Fruit fly (Drosophila melanogaster) whole organism, embryonic: ENCODE results near the gene Ets97D.
A peak's percentile ranks its signal among the peaks of the same experiment; 100 is the strongest.

Source experiments
- Ada2b ChIP-seq: fragments of 200-800 bp; sonication (Bioruptor generic); IDR thresholded peaks from 2 replicates; pipeline ENCODE4 v1.3.6; 2022; ENCODE audit warnings: missing biosample characterization, missing genetic modification characterization
- Antp ChIP-seq: fragments of 200-800 bp; sonication (Bioruptor generic); optimal IDR thresholded peaks from 3 replicates; lab custom pipeline; 2016; ENCODE audit warnings: missing biosample characterization, missing genetic modification characterization
- Awh ChIP-seq: fragments of 200-800 bp; sonication (Bioruptor generic); IDR thresholded peaks from 2 replicates; pipeline ENCODE4, ENCODE4 v1.3.6; 2022; ENCODE audit warnings: missing biosample characterization, missing genetic modification characterization
- Bteb2 ChIP-seq: fragments of 200-800 bp; sonication (Bioruptor generic); optimal IDR thresholded peaks from 2 replicates; lab custom pipeline; 2016; ENCODE audit warnings: missing biosample characterization, missing genetic modification characterization
- CG10147 ChIP-seq: fragments of 200-800 bp; sonication (Bioruptor generic); optimal IDR thresholded peaks from 2 replicates; lab custom pipeline; 2019; ENCODE audit warnings: missing biosample characterization, mild to moderate bottlenecking, missing genetic modification characterization, moderate library complexity
- CG10267 ChIP-seq: fragments of 200-800 bp; sonication (Bioruptor generic); optimal IDR thresholded peaks from 2 replicates; lab custom pipeline; 2018; ENCODE audit warnings: missing biosample characterization, mild to moderate bottlenecking, missing genetic modification characterization, moderate library complexity
- CG10565 ChIP-seq: fragments of 200-800 bp; sonication (Bioruptor generic); optimal IDR thresholded peaks from 3 replicates; lab custom pipeline; 2016; ENCODE audit warnings: missing biosample characterization, mild to moderate bottlenecking, missing genetic modification characterization
- CG11093 ChIP-seq: fragments of 200-800 bp; sonication (Bioruptor generic); IDR thresholded peaks from 3 replicates; pipeline ENCODE4 v1.3.6; 2022; ENCODE audit warnings: missing biosample characterization, missing genetic modification characterization
- CG11504 ChIP-seq: fragments of 200-800 bp; sonication (Bioruptor generic); optimal IDR thresholded peaks from 3 replicates; lab custom pipeline; 2019; ENCODE audit warnings: missing biosample characterization, mild to moderate bottlenecking, missing genetic modification characterization, moderate library complexity
- CG13296 ChIP-seq: fragments of 200-800 bp; sonication (Bioruptor generic); optimal IDR thresholded peaks from 3 replicates; lab custom pipeline; 2018; ENCODE audit warnings: missing biosample characterization, mild to moderate bottlenecking, missing genetic modification characterization
- CG14441 ChIP-seq: fragments of 200-800 bp; sonication (Bioruptor generic); IDR thresholded peaks from 2 replicates; pipeline ENCODE4 v1.3.6; 2022; ENCODE audit warnings: missing biosample characterization, missing genetic modification characterization
- CG15011 ChIP-seq: fragments of 200-800 bp; sonication (Bioruptor generic); optimal IDR thresholded peaks from 3 replicates; lab custom pipeline; 2018; ENCODE audit warnings: missing biosample characterization, mild to moderate bottlenecking, missing genetic modification characterization
- CG15601 ChIP-seq: fragments of 200-800 bp; sonication (Bioruptor generic); optimal IDR thresholded peaks from 3 replicates; lab custom pipeline; 2019; ENCODE audit warnings: missing biosample characterization, mild to moderate bottlenecking, missing genetic modification characterization, moderate library complexity
- CG2120 ChIP-seq: fragments of 200-800 bp; sonication (Bioruptor generic); optimal IDR thresholded peaks from 3 replicates; lab custom pipeline; 2016; ENCODE audit warnings: missing biosample characterization, missing genetic modification characterization
- CG2199 ChIP-seq: fragments of 200-800 bp; sonication (Bioruptor generic); IDR thresholded peaks from 3 replicates; pipeline ENCODE4 v1.3.6; 2022; ENCODE audit warnings: missing biosample characterization, missing genetic modification characterization
- CG33557 ChIP-seq: fragments of 200-800 bp; sonication (Bioruptor generic); optimal IDR thresholded peaks from 2 replicates; lab custom pipeline; 2019; ENCODE audit warnings: missing biosample characterization, mild to moderate bottlenecking, missing genetic modification characterization, moderate library complexity
- CG4854 ChIP-seq: fragments of 200-800 bp; sonication (Bioruptor generic); optimal IDR thresholded peaks from 2 replicates; lab custom pipeline; 2016; ENCODE audit warnings: missing biosample characterization, missing genetic modification characterization, inconsistent platforms
- CG5180 ChIP-seq: fragments of 200-800 bp; sonication (Bioruptor generic); optimal IDR thresholded peaks from 3 replicates; lab custom pipeline; 2017; ENCODE audit warnings: missing biosample characterization, missing genetic modification characterization, mild to moderate bottlenecking, moderate library complexity, missing genetic modification reagents
- CG7839 ChIP-seq: fragments of 200-800 bp; sonication (Bioruptor generic); optimal IDR thresholded peaks from 3 replicates; lab custom pipeline; 2018; ENCODE audit warnings: missing biosample characterization, mild to moderate bottlenecking, missing genetic modification characterization, moderate library complexity
- CG8388 ChIP-seq: fragments of 200-800 bp; sonication (Bioruptor generic); optimal IDR thresholded peaks from 2 replicates; lab custom pipeline; 2019; ENCODE audit warnings: missing biosample characterization, mild to moderate bottlenecking, missing genetic modification characterization, moderate library complexity
- CG9437 ChIP-seq: fragments of 200-800 bp; sonication (Bioruptor generic); optimal IDR thresholded peaks from 2 replicates; lab custom pipeline; 2018; ENCODE audit warnings: missing biosample characterization, mild to moderate bottlenecking, missing genetic modification characterization
- CG9817 ChIP-seq: fragments of 200-800 bp; sonication (Bioruptor generic); optimal IDR thresholded peaks from 2 replicates; lab custom pipeline; 2018; ENCODE audit warnings: missing biosample characterization, mild to moderate bottlenecking, missing genetic modification characterization, moderate library complexity
- Dbx ChIP-seq: fragments of 200-800 bp; sonication (Bioruptor generic); IDR thresholded peaks from 3 replicates; pipeline ENCODE4 v1.3.6; 2022; ENCODE audit warnings: missing biosample characterization, missing genetic modification characterization
- Dfd ChIP-seq, 2 experiments: fragments of >200 bp; optimal IDR thresholded peaks; 2 replicates each; lab custom pipeline; 2017; ENCODE audit warnings: missing biosample characterization in 2 of 2, missing genetic modification characterization in 2 of 2
- Dip3 ChIP-seq: fragments of 200-800 bp; sonication (Bioruptor generic); optimal IDR thresholded peaks from 3 replicates; lab custom pipeline; 2016; ENCODE audit warnings: missing biosample characterization, missing genetic modification characterization
- E2f1 ChIP-seq: fragments of 200-800 bp; sonication (Bioruptor generic); IDR thresholded peaks from 2 replicates; pipeline ENCODE4 v1.3.6; 2022; ENCODE audit warnings: missing biosample characterization, missing genetic modification characterization
- Fer3 ChIP-seq: fragments of 200-800 bp; sonication (Bioruptor generic); optimal IDR thresholded peaks from 2 replicates; lab custom pipeline; 2018; ENCODE audit warnings: missing biosample characterization, mild to moderate bottlenecking, missing genetic modification characterization, moderate library complexity
- HHEX ChIP-seq: fragments of 200-800 bp; sonication (Bioruptor generic); optimal IDR thresholded peaks from 3 replicates; lab custom pipeline; 2017; ENCODE audit warnings: missing biosample characterization, mild to moderate bottlenecking, missing genetic modification characterization, missing genetic modification reagents
- HLH3B ChIP-seq: fragments of 200-800 bp; sonication (Bioruptor generic); IDR thresholded peaks from 2 replicates; pipeline ENCODE4 v1.3.6; 2022; ENCODE audit warnings: missing biosample characterization, missing genetic modification characterization
- Hr51 ChIP-seq, 2 experiments: fragments of 200-800 bp; sonication (Bioruptor generic); optimal IDR thresholded peaks; 2 replicates in 1 of 2; 3 replicates in 1 of 2; lab custom pipeline; 2016 to 2018; ENCODE audit warnings: missing biosample characterization in 2 of 2, missing genetic modification characterization in 2 of 2, mild to moderate bottlenecking in 1 of 2, moderate library complexity in 1 of 2
- Trl ChIP-seq, 3 experiments: fragments of >200 bp in 2 of 3; fragments of 200-800 bp in 1 of 3; sonication (Bioruptor generic) in 1 of 3; optimal IDR thresholded peaks; 2 replicates in 1 of 3; 3 replicates in 2 of 3; lab custom pipeline; 2016 to 2017; ENCODE audit warnings: missing biosample characterization in 1 of 3, missing genetic modification characterization in 1 of 3
- Vsx1 ChIP-seq: fragments of 200-800 bp; sonication (Bioruptor generic); optimal IDR thresholded peaks from 2 replicates; lab custom pipeline; 2017; ENCODE audit warnings: missing biosample characterization, mild to moderate bottlenecking, missing genetic modification characterization, missing genetic modification reagents
- bcd ChIP-seq: fragments of 200-800 bp; sonication (Bioruptor generic); optimal IDR thresholded peaks from 2 replicates; lab custom pipeline; 2017; ENCODE audit warnings: missing biosample characterization, mild to moderate bottlenecking, missing genetic modification characterization
- chif ChIP-seq, 2 experiments: fragments of 200-800 bp; sonication (Bioruptor generic); optimal IDR thresholded peaks; 3 replicates each; lab custom pipeline; 2016; ENCODE audit warnings: missing biosample characterization in 2 of 2, missing genetic modification characterization in 2 of 2
- croc ChIP-seq: fragments of 200-800 bp; sonication (Bioruptor generic); conservative IDR thresholded peaks from 3 replicates; pipeline ENCODE4 v1.3.6; 2022; ENCODE audit warnings: missing biosample characterization, missing genetic modification characterization
- dpn ChIP-seq, 2 experiments: fragments of 200-800 bp; sonication (Bioruptor generic); optimal IDR thresholded peaks; 3 replicates each; lab custom pipeline; 2016; ENCODE audit warnings: missing biosample characterization in 2 of 2, missing genetic modification characterization in 2 of 2
- gcm ChIP-seq: fragments of 200-800 bp; sonication (Bioruptor generic); optimal IDR thresholded peaks from 2 replicates; lab custom pipeline; 2019; ENCODE audit warnings: missing biosample characterization, mild to moderate bottlenecking, missing genetic modification characterization, moderate library complexity
- grn ChIP-seq: fragments of 200-800 bp; sonication (Bioruptor generic); optimal IDR thresholded peaks from 3 replicates; lab custom pipeline; 2017; ENCODE audit warnings: missing biosample characterization, missing genetic modification characterization
- h ChIP-seq: fragments of >200 bp; optimal IDR thresholded peaks from 2 replicates; lab custom pipeline; 2017
- ind ChIP-seq: fragments of 200-800 bp; sonication (Bioruptor generic); optimal IDR thresholded peaks from 3 replicates; lab custom pipeline; 2016; ENCODE audit warnings: missing biosample characterization, missing genetic modification characterization
- lola ChIP-seq, 3 experiments: fragments of >200 bp in 2 of 3; fragments of 200-800 bp in 1 of 3; sonication (Bioruptor generic) in 1 of 3; optimal IDR thresholded peaks; 2 replicates each; lab custom pipeline; 2017 to 2019; ENCODE audit warnings: missing biosample characterization in 3 of 3, missing genetic modification characterization in 3 of 3, mild to moderate bottlenecking in 1 of 3, moderate library complexity in 1 of 3
- mam ChIP-seq: fragments of 200-800 bp; sonication (Bioruptor generic); optimal IDR thresholded peaks from 3 replicates; lab custom pipeline; 2016; ENCODE audit warnings: missing biosample characterization, missing genetic modification characterization
- nau ChIP-seq: fragments of 200-800 bp; sonication (Bioruptor generic); optimal IDR thresholded peaks from 3 replicates; lab custom pipeline; 2017; ENCODE audit warnings: missing biosample characterization, mild to moderate bottlenecking, missing genetic modification characterization, missing genetic modification reagents
- repo ChIP-seq: fragments of 200-800 bp; sonication (Bioruptor generic); optimal IDR thresholded peaks from 2 replicates; lab custom pipeline; 2016; ENCODE audit warnings: missing biosample characterization, missing genetic modification characterization
- rib ChIP-seq: fragments of 200-800 bp; sonication (Bioruptor generic); IDR thresholded peaks from 2 replicates; pipeline ENCODE4 v1.3.6; 2022; ENCODE audit warnings: missing biosample characterization, missing genetic modification characterization
- sob ChIP-seq: fragments of 200-800 bp; sonication (Bioruptor generic); IDR thresholded peaks from 2 replicates; pipeline ENCODE4 v1.3.6; 2022; ENCODE audit warnings: missing biosample characterization, missing genetic modification characterization
- sqz ChIP-seq: fragments of 200-800 bp; sonication (Bioruptor generic); optimal IDR thresholded peaks from 3 replicates; lab custom pipeline; 2018; ENCODE audit warnings: missing biosample characterization, mild to moderate bottlenecking, missing genetic modification characterization
- stc ChIP-seq: fragments of 200-800 bp; sonication (Bioruptor generic); IDR thresholded peaks from 2 replicates; pipeline ENCODE4 v1.3.6; 2022; ENCODE audit warnings: missing biosample characterization, missing genetic modification characterization
- tin ChIP-seq: fragments of 200-800 bp; sonication (Bioruptor generic); optimal IDR thresholded peaks from 3 replicates; lab custom pipeline; 2016; ENCODE audit warnings: missing biosample characterization, missing genetic modification characterization

The Ets97D gene

DNA sequence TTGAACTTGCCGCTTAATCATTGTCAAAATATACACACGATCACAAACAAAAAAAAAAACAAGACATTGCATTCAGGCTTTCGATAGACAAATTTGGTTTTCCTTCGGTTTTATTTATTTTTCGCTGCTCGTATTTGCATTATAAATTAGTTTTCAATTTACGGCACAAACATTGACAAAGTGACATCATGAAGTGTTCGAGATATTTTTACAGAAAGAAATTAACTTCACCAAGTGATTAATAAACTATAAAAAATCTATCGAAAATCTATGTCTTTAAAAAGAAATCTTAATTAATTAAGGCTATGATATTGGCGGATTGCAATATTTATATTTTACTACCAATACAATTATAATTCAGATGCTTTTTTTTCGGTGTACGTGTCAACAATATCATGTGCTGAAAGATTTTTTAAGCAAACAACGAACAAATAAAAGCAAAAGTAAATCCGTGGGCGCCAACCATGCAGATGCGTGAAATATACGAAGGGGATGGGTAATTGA is 11.2 kb upstream of the Ets97D start (continued):
- TF ChIP-seq E2f1: no peak
- TF ChIP-seq Hr51 (GFP tag; optimal IDR thresholded peaks at IDR 0.05; lab: Kevin White, UChicago): peak in 1 of 2 experiments; percentile 36
- TF ChIP-seq CG14441 (GFP tag; lab: Robert Waterston, UW): peak; percentile 56
- no peak for TF ChIP-seq grn
- peak; percentile 22 for TF ChIP-seq CG33557
- TF ChIP-seq CG10565: no peak
- TF ChIP-seq h (lab: Kevin White, UChicago): no peak
- TF ChIP-seq CG10147: peak; percentile 45
- no peak for TF ChIP-seq Antp (GFP tag; lab: Kevin White, UChicago)
- peak; percentile 14 for TF ChIP-seq CG9437 (GFP tag; lab: Kevin White, UChicago)
- TF ChIP-seq Vsx1 (GFP tag; lab: Kevin White, UChicago): peak; percentile 66
- peak in 1 of 2 experiments; percentile 2 for TF ChIP-seq dpn (GFP tag; optimal IDR thresholded peaks at IDR 0.05; lab: Kevin White, UChicago)
- TF ChIP-seq CG2120 (GFP tag; lab: Kevin White, UChicago): peak; percentile 4
- TF ChIP-seq mam: peak; percentile 31
- TF ChIP-seq Fer3: peak; percentile 53
- TF ChIP-seq CG15011: peak; percentile 23
- TF ChIP-seq gcm (GFP tag; lab: Kevin White, UChicago): peak; percentile 40
- peak in 1 of 2 experiments; percentile 7 for TF ChIP-seq chif (GFP tag; optimal IDR thresholded peaks at IDR 0.05; lab: Kevin White, UChicago)
- peak; percentile 75 for TF ChIP-seq CG11504 (tag; lab: Kevin White, UChicago)
- TF ChIP-seq ind (GFP tag; lab: Kevin White, UChicago): peak; percentile 35
- peak; percentile 42; the same call in 1 of the 2 replicates for TF ChIP-seq Ada2b (GFP tag; lab: Robert Waterston, UW)
- TF ChIP-seq Bteb2: no peak
- TF ChIP-seq Awh (GFP tag; lab: Robert Waterston, UW): 0 out of 2 replicates have a peak, but pooled peaks have one; percentile 13
- no peak for TF ChIP-seq Dip3
- TF ChIP-seq CG9817 (tag; lab: Kevin White, UChicago): peak; percentile 27
- TF ChIP-seq bcd: peak; percentile 48
- no peak for TF ChIP-seq repo (GFP tag; lab: Kevin White, UChicago)
- peak; percentile 62 for TF ChIP-seq sqz (GFP tag; lab: Kevin White, UChicago)
- peak; percentile 38; the same call in 1 of the 2 replicates for TF ChIP-seq sob (GFP tag; lab: Robert Waterston, UW)
- TF ChIP-seq CG10267: peak; percentile 47
- peak; percentile 6 for TF ChIP-seq CG8388
- TF ChIP-seq stc (GFP tag; lab: Robert Waterston, UW): 0 out of 2 replicates have a peak, but pooled peaks have one; percentile 5
- TF ChIP-seq tin (GFP tag; lab: Kevin White, UChicago): peak; percentile 14
- TF ChIP-seq croc (GFP tag; lab: Robert Waterston, UW): 0 out of 3 replicates have a peak, but pooled peaks have one; percentile 15
- peak; percentile 40 for TF ChIP-seq CG4854
- TF ChIP-seq HHEX (GFP tag; lab: Kevin White, UChicago): peak; percentile 69
- 0 out of 3 replicates have a peak, but pooled peaks have one; percentile 55 for TF ChIP-seq Dbx
- 0 out of 3 replicates have a peak, but pooled peaks have one; percentile 11 for TF ChIP-seq CG11093 (GFP tag; lab: Robert Waterston, UW)
- TF ChIP-seq CG2199 (GFP tag; lab: Robert Waterston, UW): no peak
- peak; percentile 65 for TF ChIP-seq CG5180 (GFP tag; lab: Kevin White, UChicago)
- TF ChIP-seq CG15601 (tag; lab: Kevin White, UChicago): peak; percentile 23
- no peak for TF ChIP-seq Dfd (GFP tag; optimal IDR thresholded peaks at IDR 0.05; lab: Kevin White, UChicago)
- peak in 1 of 3 experiments; percentile 6 for TF ChIP-seq lola (GFP tag; optimal IDR thresholded peaks at IDR 0.05; lab: Kevin White, UChicago)
- no peak for TF ChIP-seq Trl (optimal IDR thresholded peaks at IDR 0.05; lab: Kevin White, UChicago)
- TF ChIP-seq Trl (GFP tag; optimal IDR thresholded peaks at IDR 0.05; lab: Kevin White, UChicago): peak; percentile 37
- TF ChIP-seq CG13296: peak; percentile 74
- TF ChIP-seq rib (GFP tag; lab: Robert Waterston, UW): no peak
- TF ChIP-seq HLH3B (GFP tag; lab: Robert Waterston, UW): peak; percentile 28; the same call in 1 of the 2 replicates
- peak; percentile 68 for TF ChIP-seq CG7839
- peak; percentile 52 for TF ChIP-seq nau (GFP tag; lab: Kevin White, UChicago)
